Fruit fly (Drosophila melanogaster) whole organism, embryonic: ENCODE results near the gene CG14537.

Experiments
- Asciz ChIP-seq: fragments of 200-800 bp; sonication (Bioruptor generic); optimal IDR thresholded peaks from 2 replicates; lab custom pipeline; 2017; ENCODE audit warnings: missing biosample characterization, mild to moderate bottlenecking, missing genetic modification characterization, missing genetic modification reagents
- Awh ChIP-seq: fragments of 200-800 bp; sonication (Bioruptor generic); IDR thresholded peaks from 2 replicates; pipeline ENCODE4, ENCODE4 v1.3.6; 2022; ENCODE audit warnings: missing biosample characterization, missing genetic modification characterization
- BEAF-32 ChIP-seq: fragments of 200-800 bp; sonication (Bioruptor generic); optimal IDR thresholded peaks from 3 replicates; lab custom pipeline; 2017; ENCODE audit warnings: missing biosample characterization, missing genetic modification characterization, mild to moderate bottlenecking, moderate library complexity, missing genetic modification reagents
- CG10462 ChIP-seq: fragments of 200-800 bp; sonication (Bioruptor generic); optimal IDR thresholded peaks from 2 replicates; lab custom pipeline; 2016; ENCODE audit warnings: missing biosample characterization, missing genetic modification characterization
- CG10979 ChIP-seq: fragments of 200-800 bp; sonication (Bioruptor generic); optimal IDR thresholded peaks from 2 replicates; lab custom pipeline; 2018; ENCODE audit warnings: missing biosample characterization, mild to moderate bottlenecking, missing genetic modification characterization, moderate library complexity
- CG14014 ChIP-seq: fragments of 200-800 bp; sonication (Bioruptor generic); IDR thresholded peaks from 2 replicates; pipeline ENCODE4 v1.3.6; 2022; ENCODE audit warnings: missing biosample characterization, missing genetic modification characterization
- CG14441 ChIP-seq: fragments of 200-800 bp; sonication (Bioruptor generic); IDR thresholded peaks from 2 replicates; pipeline ENCODE4 v1.3.6; 2022; ENCODE audit warnings: missing biosample characterization, missing genetic modification characterization
- CG15601 ChIP-seq: fragments of 200-800 bp; sonication (Bioruptor generic); optimal IDR thresholded peaks from 3 replicates; lab custom pipeline; 2019; ENCODE audit warnings: missing biosample characterization, mild to moderate bottlenecking, missing genetic modification characterization, moderate library complexity
- CG1647 ChIP-seq: fragments of 200-800 bp; sonication (Bioruptor generic); optimal IDR thresholded peaks from 3 replicates; lab custom pipeline; 2016; ENCODE audit warnings: missing biosample characterization, missing genetic modification characterization
- CG3163 ChIP-seq: fragments of 200-800 bp; sonication (Bioruptor generic); optimal IDR thresholded peaks from 3 replicates; lab custom pipeline; 2016; ENCODE audit warnings: missing biosample characterization, missing genetic modification characterization
- CG3726 ChIP-seq: fragments of 200-800 bp; sonication (Bioruptor generic); IDR thresholded peaks from 3 replicates; pipeline ENCODE4, ENCODE4 v1.3.6; 2022; ENCODE audit warnings: missing biosample characterization, missing genetic modification characterization
- CG3838 ChIP-seq: fragments of 200-800 bp; sonication (Bioruptor generic); optimal IDR thresholded peaks from 3 replicates; lab custom pipeline; 2016; ENCODE audit warnings: missing biosample characterization, missing genetic modification characterization
- CG3995 ChIP-seq: fragments of 200-800 bp; sonication (Bioruptor generic); optimal IDR thresholded peaks from 3 replicates; lab custom pipeline; 2016; ENCODE audit warnings: missing biosample characterization, missing genetic modification characterization
- CG42726 ChIP-seq: fragments of 200-800 bp; sonication (Bioruptor generic); IDR thresholded peaks from 2 replicates; pipeline ENCODE4 v1.3.6; 2022; ENCODE audit warnings: missing biosample characterization, missing genetic modification characterization; ENCODE audit not compliant: partially characterized antibody
- CG4617 ChIP-seq: fragments of 200-800 bp; sonication (Bioruptor generic); optimal IDR thresholded peaks from 3 replicates; lab custom pipeline; 2016; ENCODE audit warnings: missing biosample characterization, missing genetic modification characterization, borderline replicate concordance
- CG7556 ChIP-seq: fragments of 200-800 bp; sonication (Bioruptor generic); optimal IDR thresholded peaks from 2 replicates; lab custom pipeline; 2017; ENCODE audit warnings: missing biosample characterization, mild to moderate bottlenecking, missing genetic modification characterization
- CG8290 ChIP-seq, 3 experiments: fragments of 200-800 bp; sonication (Bioruptor generic); optimal IDR thresholded peaks; 2 replicates each; lab custom pipeline; 2016 to 2019; ENCODE audit warnings: missing biosample characterization in 3 of 3, missing genetic modification characterization in 3 of 3, mild to moderate bottlenecking in 2 of 3, moderate library complexity in 1 of 3
- CG8478 ChIP-seq: fragments of >200 bp; optimal IDR thresholded peaks from 2 replicates; lab custom pipeline; 2018
- CG9609 ChIP-seq: fragments of 200-800 bp; sonication (Bioruptor generic); optimal IDR thresholded peaks from 3 replicates; lab custom pipeline; 2016; ENCODE audit warnings: missing biosample characterization, missing genetic modification characterization
- Deaf1 ChIP-seq: fragments of 200-800 bp; optimal IDR thresholded peaks from 3 replicates; lab custom pipeline; 2019; ENCODE audit warnings: missing biosample characterization, mild to moderate bottlenecking, missing genetic modification characterization, moderate library complexity
- Dref ChIP-seq: fragments of 200-800 bp; sonication (Bioruptor generic); IDR thresholded peaks from 2 replicates; pipeline ENCODE4 v1.3.6; 2022; ENCODE audit warnings: missing biosample characterization, missing genetic modification characterization
- Gsc ChIP-seq: fragments of 200-800 bp; sonication (Bioruptor generic); IDR thresholded peaks from 2 replicates; pipeline ENCODE4 v1.3.6; 2022; ENCODE audit warnings: missing biosample characterization, missing genetic modification characterization
- Hmr ChIP-seq: fragments of 200-800 bp; sonication (Bioruptor generic); optimal IDR thresholded peaks from 3 replicates; lab custom pipeline; 2017; ENCODE audit warnings: mild to moderate bottlenecking, missing biosample characterization, missing genetic modification reagents, missing genetic modification characterization
- Opbp ChIP-seq: fragments of 200-800 bp; sonication (Bioruptor generic); IDR thresholded peaks from 3 replicates; pipeline ENCODE4 v1.3.6; 2022; ENCODE audit warnings: missing biosample characterization, missing genetic modification characterization; ENCODE audit not compliant: partially characterized antibody
- Poxn ChIP-seq: fragments of 200-800 bp; sonication (Bioruptor generic); IDR thresholded peaks from 2 replicates; pipeline ENCODE4 v1.3.6; 2022; ENCODE audit warnings: missing biosample characterization, missing genetic modification characterization
- Scr ChIP-seq: fragments of 200-800 bp; sonication (Bioruptor generic); IDR thresholded peaks from 2 replicates; pipeline ENCODE4 v1.3.6; 2022; ENCODE audit warnings: missing biosample characterization, missing genetic modification characterization; ENCODE audit not compliant: partially characterized antibody
- Spps ChIP-seq: fragments of 200-800 bp; sonication (Bioruptor generic); optimal IDR thresholded peaks from 2 replicates; lab custom pipeline; 2018; ENCODE audit warnings: missing biosample characterization, mild to moderate bottlenecking, missing genetic modification characterization
- Usf ChIP-seq: fragments of 200-800 bp; sonication (Bioruptor generic); optimal IDR thresholded peaks from 2 replicates; lab custom pipeline; 2017; ENCODE audit warnings: missing genotype, missing biosample characterization, missing genetic modification characterization
- Xbp1 ChIP-seq: fragments of 200-800 bp; sonication (Bioruptor generic); optimal IDR thresholded peaks from 3 replicates; lab custom pipeline; 2016; ENCODE audit warnings: missing biosample characterization, mild to moderate bottlenecking, missing genetic modification characterization
- ab ChIP-seq: fragments of 200-800 bp; sonication (Bioruptor generic); optimal IDR thresholded peaks from 2 replicates; lab custom pipeline; 2016; ENCODE audit warnings: missing biosample characterization, missing genetic modification characterization
- cato ChIP-seq: fragments of 200-800 bp; sonication (Bioruptor generic); optimal IDR thresholded peaks from 2 replicates; lab custom pipeline; 2016; ENCODE audit warnings: missing biosample characterization, missing genetic modification characterization, borderline replicate concordance
- crp ChIP-seq, 2 experiments: fragments of 200-800 bp; sonication (Bioruptor generic); optimal IDR thresholded peaks; 2 replicates in 1 of 2; 3 replicates in 1 of 2; lab custom pipeline; 2017; ENCODE audit warnings: missing biosample characterization in 2 of 2, missing genetic modification characterization in 2 of 2, mild to moderate bottlenecking in 1 of 2, moderate library complexity in 1 of 2
- ems ChIP-seq: fragments of 200-800 bp; sonication (Bioruptor generic); optimal IDR thresholded peaks from 3 replicates; lab custom pipeline; 2016; ENCODE audit warnings: missing biosample characterization, missing genetic modification characterization
- eve ChIP-seq, 2 experiments: fragments of >200 bp; optimal IDR thresholded peaks; 2 replicates each; lab custom pipeline; 2017; ENCODE audit warnings: missing biosample characterization in 2 of 2, missing genetic modification characterization in 2 of 2
- gem ChIP-seq: fragments of 200-800 bp; sonication (Bioruptor generic); optimal IDR thresholded peaks from 2 replicates; lab custom pipeline; 2019; ENCODE audit warnings: missing biosample characterization, mild to moderate bottlenecking, missing genetic modification characterization, moderate library complexity
- grn ChIP-seq: fragments of 200-800 bp; sonication (Bioruptor generic); optimal IDR thresholded peaks from 3 replicates; lab custom pipeline; 2017; ENCODE audit warnings: missing biosample characterization, missing genetic modification characterization
- hb ChIP-seq: fragments of 200-800 bp; sonication (Bioruptor generic); IDR thresholded peaks from 3 replicates; pipeline ENCODE4 v1.3.6; 2022; ENCODE audit warnings: missing biosample characterization, missing genetic modification characterization; ENCODE audit not compliant: partially characterized antibody
- lbe ChIP-seq: fragments of 200-800 bp; sonication (Bioruptor generic); optimal IDR thresholded peaks from 2 replicates; lab custom pipeline; 2016; ENCODE audit warnings: missing biosample characterization, mild to moderate bottlenecking, missing genetic modification characterization
- maf-S ChIP-seq: fragments of 200-800 bp; sonication (Bioruptor generic); optimal IDR thresholded peaks from 2 replicates; lab custom pipeline; 2016; ENCODE audit warnings: missing biosample characterization, missing genetic modification characterization
- pum ChIP-seq: fragments of 200-800 bp; sonication (Bioruptor generic); optimal IDR thresholded peaks from 2 replicates; lab custom pipeline; 2016; ENCODE audit warnings: missing biosample characterization, missing genetic modification characterization
- sens ChIP-seq: fragments of 200-800 bp; sonication (Bioruptor generic); peaks from one replicate; lab custom pipeline; 2016; ENCODE audit warnings: missing biosample characterization, missing genetic modification characterization
- stwl ChIP-seq: fragments of 200-800 bp; sonication (Bioruptor generic); optimal IDR thresholded peaks from 3 replicates; lab custom pipeline; 2018; ENCODE audit warnings: missing biosample characterization, mild to moderate bottlenecking, missing genetic modification characterization, moderate library complexity
- tll ChIP-seq, 2 experiments: fragments of 200-800 bp in 1 of 2; fragments of >200 bp in 1 of 2; sonication (Bioruptor generic) in 1 of 2; optimal IDR thresholded peaks; 2 replicates each; lab custom pipeline; 2017 to 2019; ENCODE audit warnings: missing biosample characterization in 2 of 2, missing genetic modification characterization in 2 of 2, mild to moderate bottlenecking in 1 of 2, moderate library complexity in 1 of 2
- tna ChIP-seq: fragments of 200-800 bp; sonication (Bioruptor generic); IDR thresholded peaks from 2 replicates; pipeline ENCODE4 v1.3.6; 2022; ENCODE audit warnings: missing biosample characterization, missing genetic modification characterization; ENCODE audit not compliant: partially characterized antibody
- unpg ChIP-seq: fragments of 200-800 bp; sonication (Bioruptor generic); optimal IDR thresholded peaks from 3 replicates; lab custom pipeline; 2018; ENCODE audit warnings: missing biosample characterization, mild to moderate bottlenecking, missing genetic modification characterization, moderate library complexity
- vnd ChIP-seq: fragments of 200-800 bp; sonication (Bioruptor generic); IDR thresholded peaks from 3 replicates; pipeline ENCODE4 v1.3.6; 2022; ENCODE audit warnings: missing biosample characterization, missing genetic modification characterization; ENCODE audit not compliant: partially characterized antibody

Gene CG14537

DNA sequence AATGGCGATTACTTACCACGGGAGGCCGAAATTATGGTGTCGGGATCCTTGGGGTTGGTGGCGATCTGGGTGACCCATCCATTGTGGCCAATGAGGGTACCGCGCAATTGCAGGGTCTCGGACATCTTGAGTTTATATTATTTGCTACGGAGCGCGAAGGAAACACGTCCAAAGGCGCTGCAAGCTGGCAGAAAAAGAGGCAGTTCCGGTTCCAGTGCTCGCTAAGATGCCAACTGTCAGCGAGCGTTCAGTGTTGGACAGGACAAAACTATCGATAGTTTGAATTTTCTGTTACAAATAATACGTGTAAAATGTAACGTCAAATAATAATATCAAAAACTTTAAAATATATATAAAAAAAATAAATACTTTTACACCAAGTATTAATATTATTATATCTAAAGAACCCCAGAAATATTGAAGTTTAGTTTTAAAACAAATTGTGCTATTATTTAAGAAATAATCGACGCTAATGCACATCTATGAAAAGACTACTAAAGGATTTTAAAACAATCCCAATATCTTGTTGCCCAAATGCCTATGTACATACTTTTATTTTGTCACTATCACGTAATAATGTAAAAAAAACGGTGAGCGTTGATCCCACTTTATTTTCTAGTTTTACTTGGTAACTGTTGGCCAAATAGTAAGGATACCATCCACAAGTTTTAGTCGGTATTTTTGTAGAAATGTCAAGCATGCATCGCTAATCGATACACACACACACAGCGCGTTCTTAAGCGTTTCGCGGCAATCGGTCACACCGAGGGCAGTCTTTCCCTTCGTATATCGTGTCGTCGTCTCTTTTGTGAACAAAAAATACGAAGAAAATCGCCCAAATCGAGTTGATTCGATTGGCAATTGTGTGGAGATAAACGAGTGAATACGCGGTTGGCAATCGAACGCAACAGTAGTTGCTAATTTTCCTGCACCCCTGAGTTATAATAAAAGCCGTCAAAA lies 12.9 kb upstream of the CG14537 start, which contains the start of the genes Rack1 and mts (continued):
- TF ChIP-seq lbe (peak; percentile 73), pum (peak; percentile 63), CG15601 (tag; lab: Kevin White, UChicago) (peak; percentile 67), sens (peak; percentile 93), CG10979 (peak; percentile 66), maf-S (peak; percentile 82), Gsc (GFP tag; lab: Robert Waterston, UW) (no peak), hb (GFP tag; lab: Robert Waterston, UW) (no peak; the same call in 1 of the 3 replicates), CG14441 (GFP tag; lab: Robert Waterston, UW) (peak; percentile 67), tna (0 out of 2 replicates have a peak, but pooled peaks have one; percentile 18), CG3726 (GFP tag; lab: Robert Waterston, UW) (no peak), ab (GFP tag; lab: Kevin White, UChicago) (peak; percentile 46), Hmr (GFP tag; lab: Kevin White, UChicago) (peak; percentile 94), vnd (GFP tag; lab: Robert Waterston, UW) (no peak), eve (GFP tag; optimal IDR thresholded peaks at IDR 0.05; lab: Kevin White, UChicago) (no peak), CG42726 (GFP tag; lab: Robert Waterston, UW) (peak; percentile 75), tll (GFP tag; optimal IDR thresholded peaks at IDR 0.05; lab: Kevin White, UChicago) (no peak), BEAF-32 (GFP tag; lab: Kevin White, UChicago) (peak; percentile 67), CG3995 (GFP tag; lab: Kevin White, UChicago) (peak; percentile 49), Spps (tag; lab: Kevin White, UChicago) (peak; percentile 33), ems (GFP tag; lab: Kevin White, UChicago) (peak; percentile 66), CG8478 (lab: Kevin White, UChicago) (no peak), Poxn (0 out of 2 replicates have a peak, but pooled peaks have one; percentile 16), unpg (GFP tag; lab: Kevin White, UChicago) (peak; percentile 83), Awh (peak; percentile 81), Opbp (GFP tag; lab: Robert Waterston, UW) (peak; percentile 66), CG10462 (GFP tag; lab: Kevin White, UChicago) (peak; percentile 50), Dref (GFP tag; lab: Robert Waterston, UW) (peak; percentile 70), CG3163 (GFP tag; lab: Kevin White, UChicago) (peak; percentile 34), CG1647 (GFP tag; lab: Kevin White, UChicago) (peak; percentile 42), crp (GFP tag; optimal IDR thresholded peaks at IDR 0.05; lab: Kevin White, UChicago) (peak in 1 of 2 experiments; percentile 54), grn (GFP tag; lab: Kevin White, UChicago) (peak; percentile 29), cato (peak; percentile 67), CG9609 (peak; percentile 65), CG14014 (GFP tag; lab: Robert Waterston, UW) (peak; percentile 81), CG7556 (GFP tag; lab: Kevin White, UChicago) (peak; percentile 59), Usf (GFP tag; lab: Kevin White, UChicago) (peak; percentile 73), CG3838 (GFP tag; lab: Kevin White, UChicago) (peak; percentile 48), Xbp1 (GFP tag; lab: Kevin White, UChicago) (peak; percentile 82), Scr (GFP tag; lab: Robert Waterston, UW) (peak; percentile 56; the same call in 1 of the 2 replicates), CG4617 (GFP tag; lab: Kevin White, UChicago) (peak; percentile 60), gem (tag; lab: Kevin White, UChicago) (peak; percentile 68), Deaf1 (tag; lab: Kevin White, UChicago) (no peak), CG8290 (GFP tag; optimal IDR thresholded peaks at IDR 0.05; lab: Kevin White, UChicago) (peak; percentile 54), CG8290 (tag; optimal IDR thresholded peaks at IDR 0.05; lab: Kevin White, UChicago) (peak; percentile 74 to 96), Asciz (GFP tag; lab: Kevin White, UChicago) (peak; percentile 87), stwl (tag; lab: Kevin White, UChicago) (peak; percentile 57)
